Worm (Caenorhabditis elegans): ENCODE measurements around the gene atg-16.2.

Gene atg-16.2

ce11 chrII:6449656-6450055 lies 3.5 kb downstream of the atg-16.2 start, which contains the start of gene nhr-22:
Gene nhr-22 (minus strand): TSS chrII:6449792.
- TF ChIP-seq B0310.2 (tag; optimal IDR thresholded peaks at IDR 0.05) (no peak), tbx-37 (GFP tag; conservative IDR thresholded peaks at IDR 0.05) (no peak), hnd-1 (tag; optimal IDR thresholded peaks at IDR 0.05) (no peak), sea-1 (GFP tag; conservative IDR thresholded peaks at IDR 0.05) (no peak), pes-1 (GFP tag; IDR thresholded peaks at IDR 0.05) (no peak), hmg-4 (GFP tag; optimal IDR thresholded peaks at IDR 0.05) (no peak), scrt-1 (GFP tag; IDR thresholded peaks at IDR 0.05) (no peak), ets-7 (tag; optimal IDR thresholded peaks at IDR 0.05) (no peak), F13C5.2 (tag; optimal IDR thresholded peaks at IDR 0.05) (no peak), tra-4 (tag; optimal IDR thresholded peaks at IDR 0.05) (no peak), tbx-11 (GFP tag; IDR thresholded peaks at IDR 0.05) (no peak), hmbx-1 (tag; optimal IDR thresholded peaks at IDR 0.05) (no peak), aly-1 (tag; optimal IDR thresholded peaks at IDR 0.05) (no peak), ceh-36 (tag; optimal IDR thresholded peaks at IDR 0.05) (no peak), ceh-13 (GFP tag; optimal IDR thresholded peaks at IDR 0.05) (no peak), ama-1 (optimal IDR thresholded peaks at IDR 0.05) (no peak), flt-1 (GFP tag; IDR thresholded peaks at IDR 0.05) (no peak)

ce11 chrII:6448656-6449055 lies 4.5 kb downstream of the atg-16.2 start:
- TF ChIP-seq ets-7 (tag; optimal IDR thresholded peaks at IDR 0.05), result no peak
- no peak for TF ChIP-seq hmg-4 (GFP tag; optimal IDR thresholded peaks at IDR 0.05)
- TF ChIP-seq sea-1 (GFP tag; conservative IDR thresholded peaks at IDR 0.05), result no peak
- TF ChIP-seq tbx-37 (GFP tag; conservative IDR thresholded peaks at IDR 0.05), result no peak
- no peak for TF ChIP-seq ceh-13 (GFP tag; optimal IDR thresholded peaks at IDR 0.05)
- TF ChIP-seq aly-1 (tag; optimal IDR thresholded peaks at IDR 0.05), result no peak
- TF ChIP-seq scrt-1 (GFP tag; IDR thresholded peaks at IDR 0.05), result no peak
- TF ChIP-seq F13C5.2 (tag; optimal IDR thresholded peaks at IDR 0.05), result no peak
- TF ChIP-seq ama-1 (optimal IDR thresholded peaks at IDR 0.05), result no peak
- TF ChIP-seq ceh-36 (tag; optimal IDR thresholded peaks at IDR 0.05), result no peak
- no peak for TF ChIP-seq hnd-1 (tag; optimal IDR thresholded peaks at IDR 0.05)
- no peak for TF ChIP-seq pes-1 (GFP tag; IDR thresholded peaks at IDR 0.05)
- no peak for TF ChIP-seq tra-4 (tag; optimal IDR thresholded peaks at IDR 0.05)
- TF ChIP-seq tbx-11 (GFP tag; IDR thresholded peaks at IDR 0.05), result no peak
- TF ChIP-seq hmbx-1 (tag; optimal IDR thresholded peaks at IDR 0.05), result no peak
- TF ChIP-seq B0310.2 (tag; optimal IDR thresholded peaks at IDR 0.05), result no peak
- no peak for TF ChIP-seq flt-1 (GFP tag; IDR thresholded peaks at IDR 0.05)

- no peak for TF ChIP-seq tbx-11 (GFP tag; IDR thresholded peaks at IDR 0.05)
- no peak for TF ChIP-seq pes-1 (GFP tag; IDR thresholded peaks at IDR 0.05)
- TF ChIP-seq hnd-1 (tag; optimal IDR thresholded peaks at IDR 0.05), result no peak
- TF ChIP-seq sea-1 (GFP tag; conservative IDR thresholded peaks at IDR 0.05), result no peak
- TF ChIP-seq scrt-1 (GFP tag; IDR thresholded peaks at IDR 0.05), result no peak
- TF ChIP-seq F13C5.2 (tag; optimal IDR thresholded peaks at IDR 0.05), result no peak
- no peak for TF ChIP-seq hmbx-1 (tag; optimal IDR thresholded peaks at IDR 0.05)
- no peak for TF ChIP-seq ets-7 (tag; optimal IDR thresholded peaks at IDR 0.05)
- TF ChIP-seq flt-1 (GFP tag; IDR thresholded peaks at IDR 0.05), result no peak
- TF ChIP-seq ceh-36 (tag; optimal IDR thresholded peaks at IDR 0.05), result no peak
- no peak for TF ChIP-seq B0310.2 (tag; optimal IDR thresholded peaks at IDR 0.05)
These were observed 5.0 kb downstream of the atg-16.2 start for ce11 chrII:6448189-6448588.

- TF ChIP-seq aly-1 (tag; optimal IDR thresholded peaks at IDR 0.05), result no peak
These were observed 9.5 kb downstream of the atg-16.2 start, which contains the start of gene K06A1.2 for ce11 chrII:6443710-6444109. Gene K06A1.2 (plus strand): TSS chrII:6444010.

- no peak for TF ChIP-seq flt-1 (GFP tag; IDR thresholded peaks at IDR 0.05)
- TF ChIP-seq scrt-1 (GFP tag; IDR thresholded peaks at IDR 0.05), result no peak
- TF ChIP-seq ceh-36 (tag; optimal IDR thresholded peaks at IDR 0.05), result no peak
These were observed 12.1 kb downstream of the atg-16.2 start, which contains the start of gene cutl-16 for ce11 chrII:6441128-6441527. Gene cutl-16 (plus strand): TSS chrII:6441428.

- TF ChIP-seq sea-1 (GFP tag; conservative IDR thresholded peaks at IDR 0.05) (no peak), pes-1 (GFP tag; IDR thresholded peaks at IDR 0.05) (no peak), ceh-13 (GFP tag; optimal IDR thresholded peaks at IDR 0.05) (no peak)
These were observed 16.3 kb downstream of the atg-16.2 start for ce11 chrII:6436845-6437244.

- TF ChIP-seq tra-4 (tag; optimal IDR thresholded peaks at IDR 0.05), result no peak
- no peak for TF ChIP-seq B0310.2 (tag; optimal IDR thresholded peaks at IDR 0.05)
- no peak for TF ChIP-seq hmg-4 (GFP tag; optimal IDR thresholded peaks at IDR 0.05)
- no peak for TF ChIP-seq scrt-1 (GFP tag; IDR thresholded peaks at IDR 0.05)
- TF ChIP-seq ceh-36 (tag; optimal IDR thresholded peaks at IDR 0.05), result no peak
- no peak for TF ChIP-seq pes-1 (GFP tag; IDR thresholded peaks at IDR 0.05)
- TF ChIP-seq ceh-13 (GFP tag; optimal IDR thresholded peaks at IDR 0.05), result no peak
- TF ChIP-seq hmbx-1 (tag; optimal IDR thresholded peaks at IDR 0.05), result no peak
- no peak for TF ChIP-seq aly-1 (tag; optimal IDR thresholded peaks at IDR 0.05)
- no peak for TF ChIP-seq ama-1 (optimal IDR thresholded peaks at IDR 0.05)
- TF ChIP-seq ets-7 (tag; optimal IDR thresholded peaks at IDR 0.05), result no peak
- no peak for TF ChIP-seq hnd-1 (tag; optimal IDR thresholded peaks at IDR 0.05)
- TF ChIP-seq tbx-37 (GFP tag; conservative IDR thresholded peaks at IDR 0.05), result no peak
- TF ChIP-seq flt-1 (GFP tag; IDR thresholded peaks at IDR 0.05), result no peak
- TF ChIP-seq F13C5.2 (tag; optimal IDR thresholded peaks at IDR 0.05), result no peak
- no peak for TF ChIP-seq sea-1 (GFP tag; conservative IDR thresholded peaks at IDR 0.05)
- no peak for TF ChIP-seq tbx-11 (GFP tag; IDR thresholded peaks at IDR 0.05)
These were observed 27.2 kb downstream of the atg-16.2 start, which contains the start of gene col-75 for ce11 chrII:6425993-6426392. Gene col-75 (plus strand): TSS chrII:6426293.

- TF ChIP-seq flt-1 (GFP tag; IDR thresholded peaks at IDR 0.05) (no peak), F13C5.2 (tag; optimal IDR thresholded peaks at IDR 0.05) (no peak), sea-1 (GFP tag; conservative IDR thresholded peaks at IDR 0.05) (no peak), tbx-11 (GFP tag; IDR thresholded peaks at IDR 0.05) (no peak), ets-7 (tag; optimal IDR thresholded peaks at IDR 0.05) (no peak), hmg-4 (GFP tag; optimal IDR thresholded peaks at IDR 0.05) (no peak), ceh-13 (GFP tag; optimal IDR thresholded peaks at IDR 0.05) (no peak), hnd-1 (tag; optimal IDR thresholded peaks at IDR 0.05) (no peak), ama-1 (optimal IDR thresholded peaks at IDR 0.05) (no peak), scrt-1 (GFP tag; IDR thresholded peaks at IDR 0.05) (no peak)
These were observed 30.4 kb downstream of the atg-16.2 start, which contains the start of gene K03H9.3 for ce11 chrII:6422812-6423211. Gene K03H9.3 (plus strand): TSS chrII:6423112.

Data from whole organism, early embryonic.